Fruit fly (Drosophila melanogaster): Measurements from ENCODE around the gene lds.

- TF ChIP-seq rn (GFP tag; IDR thresholded peaks at IDR 0.05) (no peak), Pif1B (GFP tag; optimal IDR thresholded peaks at IDR 0.05) (no peak), Ets98B (GFP tag; IDR thresholded peaks at IDR 0.05) (no peak)
Measured at dm6 chr3R:7970640-7971039, 50.4 kb downstream of the lds start.
